Fruit fly (Drosophila melanogaster) whole organism, prepupa: Measurements from ENCODE around the gene Nnf1b.

Experiments
- Blimp-1 ChIP-seq: fragments of 200-800 bp; sonication (Bioruptor generic); optimal IDR thresholded peaks from 3 replicates; lab custom pipeline; 2017; ENCODE audit warnings: missing biosample characterization, missing genetic modification characterization, mild to moderate bottlenecking, moderate library complexity, missing genetic modification reagents
- CG10631 ChIP-seq: fragments of 200-800 bp; sonication (Bioruptor generic); optimal IDR thresholded peaks from 2 replicates; lab custom pipeline; 2016; ENCODE audit warnings: missing biosample characterization, missing genetic modification characterization
- CG10669 ChIP-seq: fragments of 200-800 bp; sonication (Bioruptor generic); optimal IDR thresholded peaks from 3 replicates; lab custom pipeline; 2018; ENCODE audit warnings: missing biosample characterization, mild to moderate bottlenecking, missing genetic modification characterization, moderate library complexity
- CG11294 ChIP-seq: fragments of 200-800 bp; sonication (Bioruptor generic); IDR thresholded peaks from 2 replicates; pipeline ENCODE4 v1.3.6; 2022; ENCODE audit warnings: missing biosample characterization, missing genetic modification characterization
- CG11762 ChIP-seq: fragments of 200-800 bp; sonication (Bioruptor generic); optimal IDR thresholded peaks from 3 replicates; lab custom pipeline; 2016; ENCODE audit warnings: missing biosample characterization, missing genetic modification characterization; ENCODE audit not compliant: insufficient read depth
- CG15336 ChIP-seq: fragments of 200-800 bp; sonication (Bioruptor generic); IDR thresholded peaks from 2 replicates; pipeline ENCODE4 v1.3.6; 2022; ENCODE audit warnings: missing biosample characterization, missing genetic modification characterization
- CG1621 ChIP-seq: fragments of 200-800 bp; sonication (Bioruptor generic); optimal IDR thresholded peaks from 3 replicates; lab custom pipeline; 2018; ENCODE audit warnings: missing biosample characterization, mild to moderate bottlenecking, missing genetic modification characterization
- CG31627 ChIP-seq: fragments of 200-800 bp; sonication (Bioruptor generic); optimal IDR thresholded peaks from 3 replicates; lab custom pipeline; 2016; ENCODE audit warnings: missing biosample characterization, missing genetic modification characterization
- CG32006 ChIP-seq: fragments of 200-800 bp; sonication (Bioruptor generic); optimal IDR thresholded peaks from 3 replicates; lab custom pipeline; 2017; ENCODE audit warnings: missing biosample characterization, mild to moderate bottlenecking, missing genetic modification characterization
- CG34406 ChIP-seq: fragments of 200-800 bp; sonication (Bioruptor generic); optimal IDR thresholded peaks from 3 replicates; lab custom pipeline; 2016; ENCODE audit warnings: missing biosample characterization, missing genetic modification characterization
- CG4318 ChIP-seq: fragments of 200-800 bp; sonication (Bioruptor generic); optimal IDR thresholded peaks from 3 replicates; lab custom pipeline; 2017; ENCODE audit warnings: missing biosample characterization, mild to moderate bottlenecking, missing genetic modification characterization
- CG6163 ChIP-seq: fragments of 200-800 bp; sonication (Bioruptor generic); IDR thresholded peaks from 3 replicates; pipeline ENCODE4 v1.3.6; 2022; ENCODE audit warnings: missing biosample characterization, missing genetic modification characterization
- CG6276 ChIP-seq: fragments of 200-800 bp; sonication (Bioruptor generic); optimal IDR thresholded peaks from 2 replicates; lab custom pipeline; 2017; ENCODE audit warnings: missing biosample characterization, mild to moderate bottlenecking, missing genetic modification characterization
- CG6792 ChIP-seq: fragments of 200-800 bp; sonication (Bioruptor generic); optimal IDR thresholded peaks from 3 replicates; lab custom pipeline; 2016; ENCODE audit warnings: missing biosample characterization, missing genetic modification characterization
- CG6808 ChIP-seq: fragments of 200-800 bp; sonication (Bioruptor generic); optimal IDR thresholded peaks from 3 replicates; lab custom pipeline; 2017; ENCODE audit warnings: missing biosample characterization, missing genetic modification characterization, mild to moderate bottlenecking, moderate library complexity, missing genetic modification reagents
- CG7368 ChIP-seq: fragments of 200-800 bp; sonication (Bioruptor generic); optimal IDR thresholded peaks from 3 replicates; lab custom pipeline; 2016; ENCODE audit warnings: missing biosample characterization, missing genetic modification characterization
- Eip75B ChIP-seq: fragments of 200-800 bp; sonication (Bioruptor generic); optimal IDR thresholded peaks from 3 replicates; lab custom pipeline; 2016; ENCODE audit warnings: missing biosample characterization, missing genetic modification characterization
- Eip78C ChIP-seq: fragments of 200-800 bp; sonication (Bioruptor generic); peaks from one replicate; lab custom pipeline; 2016; ENCODE audit warnings: missing biosample characterization, missing genetic modification characterization
- Ets21C ChIP-seq: fragments of 200-800 bp; sonication (Bioruptor generic); optimal IDR thresholded peaks from 3 replicates; lab custom pipeline; 2016; ENCODE audit warnings: missing biosample characterization, missing genetic modification characterization
- Ets96B ChIP-seq: fragments of 200-800 bp; optimal IDR thresholded peaks from 2 replicates; lab custom pipeline; 2019; ENCODE audit warnings: missing biosample characterization, mild to moderate bottlenecking, missing genetic modification characterization, moderate library complexity
- Gug ChIP-seq: fragments of 200-800 bp; sonication (Bioruptor generic); IDR thresholded peaks from 2 replicates; pipeline ENCODE4 v1.3.6; 2022; ENCODE audit warnings: missing biosample characterization, missing genetic modification characterization
- Hr38 ChIP-seq: sonication (Bioruptor generic); optimal IDR thresholded peaks from 2 replicates; lab custom pipeline; 2016; ENCODE audit warnings: missing biosample characterization, missing genetic modification characterization
- Hr39 ChIP-seq: fragments of 200-800 bp; sonication (Bioruptor generic); optimal IDR thresholded peaks from 2 replicates; lab custom pipeline; 2016; ENCODE audit warnings: missing biosample characterization, missing genetic modification characterization
- Hr4 ChIP-seq: fragments of 200-800 bp; sonication (Bioruptor generic); optimal IDR thresholded peaks from 3 replicates; lab custom pipeline; 2016; ENCODE audit warnings: missing biosample characterization, missing genetic modification characterization
- Lpt ChIP-seq: fragments of 200-800 bp; sonication (Bioruptor generic); optimal IDR thresholded peaks from 3 replicates; lab custom pipeline; 2016; ENCODE audit warnings: missing biosample characterization, missing genetic modification characterization
- Met ChIP-seq: fragments of 200-800 bp; sonication (Bioruptor generic); optimal IDR thresholded peaks from 3 replicates; lab custom pipeline; 2016; ENCODE audit warnings: missing biosample characterization, missing genetic modification characterization
- OdsH ChIP-seq: fragments of 200-800 bp; sonication (Bioruptor generic); optimal IDR thresholded peaks from 3 replicates; lab custom pipeline; 2016; ENCODE audit warnings: missing biosample characterization, missing genetic modification characterization
- Smox ChIP-seq: fragments of 200-800 bp; sonication (Bioruptor generic); optimal IDR thresholded peaks from 3 replicates; lab custom pipeline; 2016; ENCODE audit warnings: missing biosample characterization, missing genetic modification characterization
- Sox102F ChIP-seq: fragments of 200-800 bp; sonication (Bioruptor generic); optimal IDR thresholded peaks from 2 replicates; lab custom pipeline; 2016; ENCODE audit warnings: missing biosample characterization, mild to moderate bottlenecking, missing genetic modification characterization
- Sox14 ChIP-seq: fragments of 200-800 bp; sonication (Bioruptor generic); optimal IDR thresholded peaks from 3 replicates; lab custom pipeline; 2016; ENCODE audit warnings: missing biosample characterization, missing genetic modification characterization
- Sox15 ChIP-seq: fragments of 200-800 bp; sonication (Bioruptor generic); optimal IDR thresholded peaks from 3 replicates; lab custom pipeline; 2016; ENCODE audit warnings: missing biosample characterization, missing genetic modification characterization
- acj6 ChIP-seq: fragments of 200-800 bp; sonication (Bioruptor generic); optimal IDR thresholded peaks from 3 replicates; lab custom pipeline; 2016; ENCODE audit warnings: missing biosample characterization, missing genetic modification characterization
- cyc ChIP-seq: fragments of 200-800 bp; sonication (Bioruptor generic); optimal IDR thresholded peaks from 3 replicates; lab custom pipeline; 2016; ENCODE audit warnings: missing biosample characterization, missing genetic modification characterization
- dsx ChIP-seq: fragments of 200-800 bp; optimal IDR thresholded peaks from 3 replicates; lab custom pipeline; 2019; ENCODE audit warnings: missing biosample characterization, mild to moderate bottlenecking, missing genetic modification characterization, moderate library complexity; ENCODE audit not compliant: poor library complexity, severe bottlenecking
- eg ChIP-seq: fragments of 200-800 bp; sonication (Bioruptor generic); IDR thresholded peaks from 3 replicates; pipeline ENCODE4 v1.3.6; 2022; ENCODE audit warnings: missing biosample characterization, missing genetic modification characterization
- esn ChIP-seq: fragments of 200-800 bp; sonication (Bioruptor generic); optimal IDR thresholded peaks from 2 replicates; lab custom pipeline; 2016; ENCODE audit warnings: missing biosample characterization, mild to moderate bottlenecking, missing genetic modification characterization, moderate library complexity
- fd59A ChIP-seq: fragments of 200-800 bp; sonication (Bioruptor generic); optimal IDR thresholded peaks from 2 replicates; lab custom pipeline; 2017; ENCODE audit warnings: missing biosample characterization, mild to moderate bottlenecking, missing genetic modification characterization, missing genetic modification reagents
- fd85E ChIP-seq: fragments of 200-800 bp; sonication (Bioruptor generic); optimal IDR thresholded peaks from 3 replicates; lab custom pipeline; 2016; ENCODE audit warnings: missing biosample characterization, missing genetic modification characterization
- fkh ChIP-seq: fragments of 200-800 bp; sonication (Bioruptor generic); optimal IDR thresholded peaks from 3 replicates; lab custom pipeline; 2017; ENCODE audit warnings: missing biosample characterization, mild to moderate bottlenecking, missing genetic modification characterization, moderate library complexity
- lz ChIP-seq: fragments of 200-800 bp; sonication (Bioruptor generic); optimal IDR thresholded peaks from 3 replicates; lab custom pipeline; 2016; ENCODE audit warnings: missing biosample characterization, missing genetic modification characterization
- net ChIP-seq: fragments of 200-800 bp; sonication (Bioruptor generic); optimal IDR thresholded peaks from 3 replicates; lab custom pipeline; 2016; ENCODE audit warnings: missing biosample characterization, missing genetic modification characterization
- pdm3 ChIP-seq: fragments of 200-800 bp; sonication (Bioruptor generic); optimal IDR thresholded peaks from 3 replicates; lab custom pipeline; 2016; ENCODE audit warnings: missing biosample characterization, missing genetic modification characterization
- spab ChIP-seq: fragments of 200-800 bp; sonication (Bioruptor generic); optimal IDR thresholded peaks from 2 replicates; lab custom pipeline; 2017; ENCODE audit warnings: missing biosample characterization, mild to moderate bottlenecking, missing genetic modification characterization, missing genetic modification reagents
- svp ChIP-seq: fragments of 200-800 bp; sonication (Bioruptor generic); peaks from one replicate; lab custom pipeline; 2016; ENCODE audit warnings: missing biosample characterization, missing genetic modification characterization
- topi ChIP-seq: fragments of 200-800 bp; sonication (Bioruptor generic); optimal IDR thresholded peaks from 3 replicates; lab custom pipeline; 2016; ENCODE audit warnings: missing biosample characterization, missing genetic modification characterization
- vri ChIP-seq: fragments of 200-800 bp; sonication (Bioruptor generic); optimal IDR thresholded peaks from 3 replicates; lab custom pipeline; 2016; ENCODE audit warnings: missing biosample characterization, mild to moderate bottlenecking, missing genetic modification characterization

The Nnf1b gene

dm6 chr2L:841708-842107 is 31.3 kb downstream of the Nnf1b start (continued):
- TF ChIP-seq Sox102F (peak; percentile 98), fd85E (peak; percentile 82), CG10669 (GFP tag; lab: Kevin White, UChicago) (peak; percentile 96), pdm3 (GFP tag; lab: Kevin White, UChicago) (peak; percentile 97), CG15336 (GFP tag; lab: Robert Waterston, UW) (peak; percentile 94), Hr39 (GFP tag; lab: Kevin White, UChicago) (peak; percentile 94), spab (GFP tag; lab: Kevin White, UChicago) (peak; percentile 94), lz (GFP tag; lab: Kevin White, UChicago) (peak; percentile 88)

dm6 chr2L:842873-843272 is 32.5 kb downstream of the Nnf1b start:
- TF ChIP-seq CG1621 (tag; lab: Kevin White, UChicago) (no peak), svp (GFP tag; lab: Kevin White, UChicago) (peak; percentile 95), Gug (GFP tag; lab: Robert Waterston, UW) (no peak), dsx (GFP tag; lab: Kevin White, UChicago) (no peak), pdm3 (GFP tag; lab: Kevin White, UChicago) (no peak), lz (GFP tag; lab: Kevin White, UChicago) (no peak), Hr4 (GFP tag; lab: Kevin White, UChicago) (no peak), Sox15 (no peak), CG34406 (GFP tag; lab: Kevin White, UChicago) (no peak), CG6163 (0 out of 3 replicates have a peak, but pooled peaks have one; percentile 3), acj6 (GFP tag; lab: Kevin White, UChicago) (no peak), Hr38 (GFP tag; lab: Kevin White, UChicago) (no peak), Sox14 (peak; percentile 22), spab (GFP tag; lab: Kevin White, UChicago) (no peak), fkh (no peak), CG4318 (no peak)

dm6 chr2L:843301-843700 is 32.9 kb downstream of the Nnf1b start:
- TF ChIP-seq dsx (GFP tag; lab: Kevin White, UChicago) (no peak), eg (0 out of 3 replicates have a peak, but pooled peaks have one; percentile 11), spab (GFP tag; lab: Kevin White, UChicago) (no peak), Eip75B (peak; percentile 30), fd85E (no peak), Smox (GFP tag; lab: Kevin White, UChicago) (no peak), Ets21C (peak; percentile 24), CG10631 (GFP tag; lab: Kevin White, UChicago) (peak; percentile 4), Met (peak; percentile 52), Sox102F (peak; percentile 4), CG6808 (GFP tag; lab: Kevin White, UChicago) (no peak), Blimp-1 (GFP tag; lab: Kevin White, UChicago) (peak; percentile 1), topi (GFP tag; lab: Kevin White, UChicago) (peak; percentile 17), lz (GFP tag; lab: Kevin White, UChicago) (peak; percentile 33), esn (GFP tag; lab: Kevin White, UChicago) (peak; percentile 52), vri (GFP tag; lab: Kevin White, UChicago) (peak; percentile 4), CG31627 (GFP tag; lab: Kevin White, UChicago) (peak; percentile 40), net (GFP tag; lab: Kevin White, UChicago) (no peak), Sox15 (no peak), acj6 (GFP tag; lab: Kevin White, UChicago) (no peak), CG6792 (peak; percentile 18), Eip78C (GFP tag; lab: Kevin White, UChicago) (peak; percentile 62), CG6276 (GFP tag; lab: Kevin White, UChicago) (peak; percentile 7), CG34406 (GFP tag; lab: Kevin White, UChicago) (no peak), Ets96B (no peak), Hr39 (GFP tag; lab: Kevin White, UChicago) (peak; percentile 53), CG11294 (GFP tag; lab: Robert Waterston, UW) (no peak), fd59A (no peak), cyc (GFP tag; lab: Kevin White, UChicago) (peak; percentile 7), CG7368 (GFP tag; lab: Kevin White, UChicago) (no peak), CG10669 (GFP tag; lab: Kevin White, UChicago) (no peak), Sox14 (no peak), Hr4 (GFP tag; lab: Kevin White, UChicago) (peak; percentile 39), CG11762 (no peak), Lpt (GFP tag; lab: Kevin White, UChicago) (peak; percentile 3), pdm3 (GFP tag; lab: Kevin White, UChicago) (peak; percentile 30), OdsH (GFP tag; lab: Kevin White, UChicago) (peak; percentile 36), CG32006 (GFP tag; lab: Kevin White, UChicago) (peak; percentile 35)
